Fruit fly (Drosophila melanogaster) whole organism, adult: ENCODE measurements around the gene PGS1.

Experiments used
- CG11617 ChIP-seq: fragments of 200-800 bp; sonication (Bioruptor generic); optimal IDR thresholded peaks from 2 replicates; lab custom pipeline; 2017; ENCODE audit warnings: mild to moderate bottlenecking, missing biosample characterization, missing genetic modification reagents, missing genetic modification characterization
- CG12768 ChIP-seq: fragments of 200-800 bp; sonication (Bioruptor generic); optimal IDR thresholded peaks from 2 replicates; lab custom pipeline; 2017; ENCODE audit warnings: missing biosample characterization, missing genetic modification characterization, mild to moderate bottlenecking, moderate library complexity, missing genetic modification reagents
- CG14711 ChIP-seq: fragments of 200-800 bp; sonication (Bioruptor generic); optimal IDR thresholded peaks from 2 replicates; lab custom pipeline; 2018; ENCODE audit warnings: missing biosample characterization, mild to moderate bottlenecking, missing genetic modification characterization, moderate library complexity
- CG1620 ChIP-seq: fragments of 200-800 bp; sonication (Bioruptor generic); optimal IDR thresholded peaks from 2 replicates; lab custom pipeline; 2016; ENCODE audit warnings: missing biosample characterization, missing genetic modification characterization
- CG33017 ChIP-seq: fragments of 200-800 bp; sonication (Bioruptor generic); optimal IDR thresholded peaks from 2 replicates; lab custom pipeline; 2018; ENCODE audit warnings: missing biosample characterization, mild to moderate bottlenecking, missing genetic modification characterization, moderate library complexity
- CG5204 ChIP-seq: fragments of 200-800 bp; sonication (Bioruptor generic); optimal IDR thresholded peaks from 2 replicates; lab custom pipeline; 2016; ENCODE audit warnings: missing biosample characterization, missing genetic modification characterization
- CG7045 ChIP-seq: fragments of 200-800 bp; sonication (Bioruptor generic); optimal IDR thresholded peaks from 2 replicates; lab custom pipeline; 2017; ENCODE audit warnings: missing biosample characterization, mild to moderate bottlenecking, missing genetic modification characterization
- CG7101 ChIP-seq: fragments of 200-800 bp; sonication (Bioruptor generic); optimal IDR thresholded peaks from 2 replicates; lab custom pipeline; 2018; ENCODE audit warnings: missing biosample characterization, mild to moderate bottlenecking, missing genetic modification characterization, moderate library complexity
- Clk ChIP-seq: fragments of 200-800 bp; sonication (Bioruptor generic); optimal IDR thresholded peaks from 2 replicates; lab custom pipeline; 2017; ENCODE audit warnings: missing biosample characterization, missing genetic modification characterization
- Crg-1 ChIP-seq: fragments of 200-800 bp; sonication (Bioruptor generic); optimal IDR thresholded peaks from 2 replicates; lab custom pipeline; 2016; ENCODE audit warnings: missing biosample characterization, missing genetic modification characterization
- Hr96 ChIP-seq: fragments of 200-800 bp; sonication (Bioruptor generic); optimal IDR thresholded peaks from 2 replicates; lab custom pipeline; 2016; ENCODE audit warnings: missing biosample characterization, missing genetic modification characterization
- Mnt ChIP-seq: fragments of 200-800 bp; sonication (Bioruptor generic); optimal IDR thresholded peaks from 2 replicates; lab custom pipeline; 2016; ENCODE audit warnings: missing biosample characterization, mild to moderate bottlenecking, missing genetic modification characterization
- bab1 ChIP-seq: fragments of 200-800 bp; sonication (Bioruptor generic); optimal IDR thresholded peaks from 3 replicates; lab custom pipeline; 2019; ENCODE audit warnings: missing biosample characterization, mild to moderate bottlenecking, missing genetic modification characterization, moderate library complexity
- cic ChIP-seq: fragments of 200-800 bp; sonication (Bioruptor generic); optimal IDR thresholded peaks from 2 replicates; lab custom pipeline; 2017; ENCODE audit warnings: missing biosample characterization, mild to moderate bottlenecking, missing genetic modification characterization, moderate library complexity
- cnc ChIP-seq, 2 experiments: fragments of >200 bp; optimal IDR thresholded peaks; 2 replicates each; lab custom pipeline; 2017
- kay ChIP-seq: fragments of 200-800 bp; sonication (Bioruptor generic); peaks from one replicate; lab custom pipeline; 2016; ENCODE audit warnings: missing biosample characterization, missing genetic modification characterization, borderline replicate concordance
- ovo ChIP-seq: fragments of 200-800 bp; sonication (Bioruptor generic); optimal IDR thresholded peaks from 2 replicates; lab custom pipeline; 2016; ENCODE audit warnings: missing biosample characterization, missing genetic modification characterization
- pad ChIP-seq: fragments of 200-800 bp; sonication (Bioruptor generic); optimal IDR thresholded peaks from 3 replicates; lab custom pipeline; 2017; ENCODE audit warnings: missing biosample characterization, missing genetic modification characterization, mild to moderate bottlenecking, moderate library complexity, missing genetic modification reagents
- tj ChIP-seq: fragments of 200-800 bp; sonication (Bioruptor generic); optimal IDR thresholded peaks from 3 replicates; lab custom pipeline; 2017; ENCODE audit warnings: missing biosample characterization, mild to moderate bottlenecking, missing genetic modification characterization, moderate library complexity
- toe ChIP-seq: fragments of 200-800 bp; sonication (Bioruptor generic); optimal IDR thresholded peaks from 2 replicates; lab custom pipeline; 2016; ENCODE audit warnings: missing biosample characterization, missing genetic modification characterization

PGS1 gene

DNA sequence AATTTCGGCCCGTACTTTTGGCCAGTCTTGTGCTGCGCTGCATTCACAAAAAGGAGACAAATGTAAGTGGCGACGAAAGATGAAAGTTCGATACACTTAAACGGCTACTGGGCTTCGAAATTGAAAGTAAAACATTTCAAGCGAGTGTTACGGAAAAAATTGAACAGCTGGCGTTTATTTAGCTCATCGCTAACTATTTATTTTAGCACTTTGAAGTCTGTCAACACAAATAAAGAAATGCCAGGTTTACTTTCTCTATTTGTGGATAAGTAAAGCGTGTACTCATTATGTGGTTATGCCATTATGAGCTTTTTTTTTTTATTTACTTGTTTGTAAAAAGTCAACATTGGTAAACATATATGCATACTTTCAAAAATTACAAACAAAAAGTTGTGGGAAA, 39.9 kb upstream of the PGS1 start:
- TF ChIP-seq Hr96 (GFP tag; lab: Kevin White, UChicago) (no peak), CG7045 (GFP tag; lab: Kevin White, UChicago) (peak; percentile 0), CG5204 (GFP tag; lab: Kevin White, UChicago) (no peak), CG14711 (tag; lab: Kevin White, UChicago) (peak; percentile 30), CG7101 (tag; lab: Kevin White, UChicago) (peak; percentile 67), CG33017 (tag; lab: Kevin White, UChicago) (no peak), CG12768 (GFP tag; lab: Kevin White, UChicago) (peak; percentile 16), CG1620 (GFP tag; lab: Kevin White, UChicago) (peak; percentile 22), pad (GFP tag; lab: Kevin White, UChicago) (peak; percentile 7), tj (GFP tag; lab: Kevin White, UChicago) (no peak), bab1 (GFP tag; lab: Kevin White, UChicago) (no peak), Clk (no peak), Crg-1 (GFP tag; lab: Kevin White, UChicago) (peak; percentile 43), CG11617 (no peak), cnc (optimal IDR thresholded peaks at IDR 0.05; lab: Kevin White, UChicago) (no peak), ovo (GFP tag; lab: Kevin White, UChicago) (peak; percentile 35), toe (GFP tag; lab: Kevin White, UChicago) (no peak), cic (no peak), Mnt (GFP tag; lab: Kevin White, UChicago) (no peak), kay (GFP tag; lab: Kevin White, UChicago) (no peak)

DNA sequence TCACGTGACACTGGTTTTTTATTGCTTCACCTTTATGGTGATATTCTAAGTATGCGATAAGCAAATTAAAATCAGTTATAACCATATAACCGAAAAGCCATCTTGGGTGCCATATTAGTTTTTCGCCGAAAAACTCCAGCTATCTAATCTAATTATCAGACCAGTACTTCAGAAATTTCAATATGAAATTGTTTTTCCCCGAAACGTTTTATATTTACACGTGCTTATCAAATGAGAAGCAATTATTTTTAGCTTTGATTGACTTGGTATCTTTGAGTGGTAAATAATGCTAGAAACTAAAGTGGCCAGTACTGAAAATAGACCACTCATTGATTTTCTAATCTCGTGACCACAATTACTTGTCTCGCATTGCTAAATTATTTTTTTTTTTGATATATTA, 37.4 kb upstream of the PGS1 start:
- TF ChIP-seq toe (GFP tag; lab: Kevin White, UChicago) (no peak), CG7045 (GFP tag; lab: Kevin White, UChicago) (no peak), CG7101 (tag; lab: Kevin White, UChicago) (no peak), Clk (no peak), tj (GFP tag; lab: Kevin White, UChicago) (no peak), CG12768 (GFP tag; lab: Kevin White, UChicago) (no peak), pad (GFP tag; lab: Kevin White, UChicago) (no peak), cic (no peak), CG1620 (GFP tag; lab: Kevin White, UChicago) (no peak), Mnt (GFP tag; lab: Kevin White, UChicago) (no peak), kay (GFP tag; lab: Kevin White, UChicago) (no peak), CG33017 (tag; lab: Kevin White, UChicago) (no peak), CG5204 (GFP tag; lab: Kevin White, UChicago) (no peak), ovo (GFP tag; lab: Kevin White, UChicago) (no peak), CG14711 (tag; lab: Kevin White, UChicago) (no peak), cnc (optimal IDR thresholded peaks at IDR 0.05; lab: Kevin White, UChicago) (no peak), CG11617 (no peak), Crg-1 (GFP tag; lab: Kevin White, UChicago) (no peak)

- TF ChIP-seq cnc (optimal IDR thresholded peaks at IDR 0.05; lab: Kevin White, UChicago) (no peak), ovo (GFP tag; lab: Kevin White, UChicago) (peak; percentile 26), Hr96 (GFP tag; lab: Kevin White, UChicago) (peak; percentile 75), Clk (peak; percentile 16), CG1620 (GFP tag; lab: Kevin White, UChicago) (peak; percentile 80), CG7045 (GFP tag; lab: Kevin White, UChicago) (peak; percentile 71), Mnt (GFP tag; lab: Kevin White, UChicago) (peak; percentile 66), cic (peak; percentile 17), CG5204 (GFP tag; lab: Kevin White, UChicago) (peak; percentile 78), pad (GFP tag; lab: Kevin White, UChicago) (peak; percentile 45), CG12768 (GFP tag; lab: Kevin White, UChicago) (peak; percentile 47), tj (GFP tag; lab: Kevin White, UChicago) (peak; percentile 59), bab1 (GFP tag; lab: Kevin White, UChicago) (peak; percentile 78), toe (GFP tag; lab: Kevin White, UChicago) (peak; percentile 87), CG7101 (tag; lab: Kevin White, UChicago) (peak; percentile 65), kay (GFP tag; lab: Kevin White, UChicago) (no peak), CG11617 (peak; percentile 70), CG14711 (tag; lab: Kevin White, UChicago) (peak; percentile 64), CG33017 (tag; lab: Kevin White, UChicago) (peak; percentile 61), Crg-1 (GFP tag; lab: Kevin White, UChicago) (peak; percentile 76)
Measured at dm6 chr3R:18758548-18759257, 12.9 kb upstream of the PGS1 start, which contains the start of gene Epg5. TSS of gene Epg5 (minus strand) at chr3R:18758873.

dm6 chr3R:18749786-18750185, 3.9 kb upstream of the PGS1 start:
- TF ChIP-seq Clk (no peak), CG14711 (tag; lab: Kevin White, UChicago) (no peak), Hr96 (GFP tag; lab: Kevin White, UChicago) (no peak), CG7101 (tag; lab: Kevin White, UChicago) (no peak), tj (GFP tag; lab: Kevin White, UChicago) (no peak), toe (GFP tag; lab: Kevin White, UChicago) (no peak), kay (GFP tag; lab: Kevin White, UChicago) (no peak), Mnt (GFP tag; lab: Kevin White, UChicago) (no peak)

- TF ChIP-seq toe (GFP tag; lab: Kevin White, UChicago) (no peak), cnc (optimal IDR thresholded peaks at IDR 0.05; lab: Kevin White, UChicago) (no peak), Hr96 (GFP tag; lab: Kevin White, UChicago) (no peak), ovo (GFP tag; lab: Kevin White, UChicago) (no peak), CG33017 (tag; lab: Kevin White, UChicago) (no peak), cic (no peak), tj (GFP tag; lab: Kevin White, UChicago) (no peak)
Measured at dm6 chr3R:18748087-18748486, 2.2 kb upstream of the PGS1 start.
